Worm (Caenorhabditis elegans): Measurements from ENCODE around the gene unc-33.

ce11 chrIV:3539253-3539652 is 22.6 kb downstream of the unc-33 start:
- TF ChIP-seq him-1 (tag; optimal IDR thresholded peaks at IDR 0.05) (no peak), dao-5 (tag; optimal IDR thresholded peaks at IDR 0.05) (no peak), W03F9.2 (tag; optimal IDR thresholded peaks at IDR 0.05) (no peak)
